Worm (Caenorhabditis elegans) whole organism, early embryonic: ENCODE data around the gene F53C3.6.

Source experiments
- B0310.2 ChIP-seq: sonication (generic microtip); optimal IDR thresholded peaks from 2 replicates; lab custom pipeline; 2016; ENCODE audit warnings: mild to moderate bottlenecking, missing genetic modification characterization, missing compliant biosample characterization
- F13C5.2 ChIP-seq: sonication (generic microtip); optimal IDR thresholded peaks from 2 replicates; lab custom pipeline; 2017; ENCODE audit warnings: mild to moderate bottlenecking, missing genetic modification characterization, inconsistent platforms, missing compliant biosample characterization
- aly-1 ChIP-seq: sonication (generic microtip); optimal IDR thresholded peaks from 2 replicates; lab custom pipeline; 2016; ENCODE audit warnings: missing genetic modification characterization, missing compliant biosample characterization
- ama-1 ChIP-seq: fragments of 150-350 bp; optimal IDR thresholded peaks from 2 replicates; lab custom pipeline; 2014
- ceh-13 ChIP-seq: fragments of 200-800 bp; sonication (Bioruptor generic); optimal IDR thresholded peaks from 2 replicates; lab custom pipeline; 2018; ENCODE audit warnings: mild to moderate bottlenecking, missing genetic modification characterization, missing compliant biosample characterization
- ceh-36 ChIP-seq: sonication (generic microtip); optimal IDR thresholded peaks from 2 replicates; lab custom pipeline; 2016; ENCODE audit warnings: missing genetic modification characterization, inconsistent platforms, missing compliant biosample characterization
- ets-7 ChIP-seq: sonication (generic microtip); optimal IDR thresholded peaks from 2 replicates; lab custom pipeline; 2016; ENCODE audit warnings: missing genotype, missing genetic modification characterization, missing compliant biosample characterization
- flt-1 ChIP-seq: fragments of 200-800 bp; sonication (Bioruptor generic); IDR thresholded peaks from 2 replicates; pipeline ENCODE4 v1.3.6; 2022; ENCODE audit warnings: missing genetic modification characterization, missing compliant biosample characterization
- hmbx-1 ChIP-seq: sonication (generic microtip); optimal IDR thresholded peaks from 2 replicates; lab custom pipeline; 2016; ENCODE audit warnings: mild to moderate bottlenecking, missing genetic modification characterization, missing compliant biosample characterization
- hmg-4 ChIP-seq: fragments of 200-800 bp; sonication (Bioruptor generic); optimal IDR thresholded peaks from 2 replicates; lab custom pipeline; 2018; ENCODE audit warnings: mild to moderate bottlenecking, missing genetic modification characterization, missing compliant biosample characterization
- hnd-1 ChIP-seq: sonication (generic microtip); optimal IDR thresholded peaks from 2 replicates; lab custom pipeline; 2016; ENCODE audit warnings: missing genetic modification characterization, missing compliant biosample characterization
- pes-1 ChIP-seq: fragments of 200-800 bp; sonication (Bioruptor generic); IDR thresholded peaks from 2 replicates; pipeline ENCODE4 v1.3.6; 2022; ENCODE audit warnings: missing genetic modification reagents, missing genetic modification characterization, missing compliant biosample characterization
- scrt-1 ChIP-seq: fragments of 200-800 bp; sonication (Bioruptor generic); IDR thresholded peaks from 2 replicates; pipeline ENCODE4 v1.3.6; 2022; ENCODE audit warnings: missing genetic modification characterization, missing compliant biosample characterization
- sea-1 ChIP-seq: fragments of 200-800 bp; sonication (Bioruptor generic); conservative IDR thresholded peaks from 2 replicates; pipeline ENCODE4 v1.3.6; 2022; ENCODE audit warnings: missing genetic modification characterization, missing compliant biosample characterization
- tbx-11 ChIP-seq: fragments of 200-800 bp; sonication (Bioruptor generic); IDR thresholded peaks from 2 replicates; pipeline ENCODE4 v1.3.6; 2022; ENCODE audit warnings: missing genetic modification characterization, missing compliant biosample characterization
- tbx-37 ChIP-seq: fragments of 200-800 bp; sonication (Bioruptor generic); conservative IDR thresholded peaks from 2 replicates; pipeline ENCODE4 v1.3.6; 2022; ENCODE audit warnings: missing genetic modification reagents, missing genetic modification characterization, missing compliant biosample characterization
- tra-4 ChIP-seq: sonication (generic microtip); optimal IDR thresholded peaks from 2 replicates; lab custom pipeline; 2017; ENCODE audit warnings: missing genetic modification characterization, missing compliant biosample characterization

Gene F53C3.6

DNA sequence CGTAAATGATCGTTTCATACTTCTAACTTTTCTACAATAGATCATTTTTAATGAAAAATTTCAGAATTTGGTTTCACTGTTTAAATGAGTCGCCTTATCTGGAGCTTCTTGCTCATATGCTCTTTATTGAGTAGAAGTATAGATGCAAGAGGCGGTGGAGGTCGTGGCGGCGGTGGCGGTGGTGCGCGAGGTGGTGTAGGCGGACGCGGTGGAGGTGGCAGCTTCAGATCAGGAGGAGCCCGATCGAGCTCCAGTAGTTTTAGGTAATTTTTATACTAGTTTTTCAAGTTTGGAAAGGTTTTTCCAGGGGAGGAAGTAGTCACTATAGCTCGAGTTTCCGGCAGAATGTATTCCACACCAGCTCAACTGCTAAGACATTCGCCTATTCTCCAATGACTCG is 4.9 kb downstream of the F53C3.6 start, which contains the start of gene F53C3.3:
Gene F53C3.3 (plus strand): TSS at position 59 of the 400 bp plus-strand sequence.
- no peak for TF ChIP-seq sea-1 (GFP tag; lab: Robert Waterston, UW)
- TF ChIP-seq tra-4 (tag; lab: Kevin White, UChicago) = no peak
- no peak for TF ChIP-seq ama-1 (lab: Kevin White, UChicago)
- TF ChIP-seq tbx-37 = no peak
- no peak for TF ChIP-seq hnd-1 (tag; lab: Kevin White, UChicago)
- no peak for TF ChIP-seq F13C5.2 (tag; lab: Kevin White, UChicago)
- no peak for TF ChIP-seq ceh-13 (GFP tag; lab: Kevin White, UChicago)
- TF ChIP-seq scrt-1 (GFP tag; lab: Robert Waterston, UW) = no peak
- no peak for TF ChIP-seq ets-7 (tag; lab: Kevin White, UChicago)

DNA sequence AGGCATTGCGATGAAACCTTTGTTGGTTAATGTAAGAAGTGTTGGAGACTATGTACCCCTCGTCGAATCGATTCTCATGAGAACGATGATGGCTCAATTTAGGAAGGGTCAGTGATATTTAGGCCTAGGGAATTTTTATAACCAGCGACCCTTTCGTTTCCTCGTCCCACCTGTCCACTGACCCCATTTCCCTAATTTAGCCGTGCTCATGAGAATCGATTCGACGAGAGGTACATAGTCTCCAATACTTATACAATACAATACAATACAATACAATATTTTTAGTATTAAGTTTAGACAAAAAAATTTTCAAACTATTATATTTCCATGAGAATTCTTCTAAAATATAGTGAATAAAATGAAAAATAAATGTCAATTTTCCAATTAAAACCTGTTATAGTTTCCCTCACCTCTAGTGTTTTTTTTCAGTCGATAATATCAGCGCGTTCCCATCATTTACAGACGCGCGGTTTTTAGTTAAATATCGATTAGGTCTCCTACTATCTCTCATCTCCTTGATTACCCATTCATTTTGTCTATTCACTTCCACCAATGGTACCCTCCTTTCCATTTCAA is 8.8 kb downstream of the F53C3.6 start, which contains the start of the genes F53C3.11 and fbxb-103:
Gene F53C3.11 (minus strand): TSS at position 101 of the 576 bp plus-strand sequence.
Gene fbxb-103 (plus strand): TSS at position 526 of the 576 bp plus-strand sequence.
- no peak for TF ChIP-seq pes-1 (GFP tag; lab: Robert Waterston, UW)
- no peak for TF ChIP-seq hmg-4 (GFP tag; lab: Kevin White, UChicago)
- TF ChIP-seq B0310.2 = no peak
- no peak for TF ChIP-seq F13C5.2 (tag; lab: Kevin White, UChicago)
- no peak for TF ChIP-seq scrt-1 (GFP tag; lab: Robert Waterston, UW)
- no peak for TF ChIP-seq ets-7 (tag; lab: Kevin White, UChicago)

ce11 chrII:3908135-3908534 is 10.2 kb downstream of the F53C3.6 start:
- TF ChIP-seq hmg-4 (GFP tag; lab: Kevin White, UChicago) (no peak), flt-1 (GFP tag; lab: Robert Waterston, UW) (no peak), pes-1 (GFP tag; lab: Robert Waterston, UW) (no peak), sea-1 (GFP tag; lab: Robert Waterston, UW) (no peak), scrt-1 (GFP tag; lab: Robert Waterston, UW) (no peak), aly-1 (tag; lab: Kevin White, UChicago) (no peak), tbx-37 (no peak), ets-7 (tag; lab: Kevin White, UChicago) (no peak), ceh-13 (GFP tag; lab: Kevin White, UChicago) (no peak), hmbx-1 (tag; lab: Kevin White, UChicago) (no peak), hnd-1 (tag; lab: Kevin White, UChicago) (no peak), tra-4 (tag; lab: Kevin White, UChicago) (no peak), ceh-36 (no peak)

ce11 chrII:3909301-3909700 is 11.4 kb downstream of the F53C3.6 start:
- TF ChIP-seq ama-1 (lab: Kevin White, UChicago) (no peak), tra-4 (tag; lab: Kevin White, UChicago) (no peak), tbx-37 (no peak), hmg-4 (GFP tag; lab: Kevin White, UChicago) (no peak)

DNA sequence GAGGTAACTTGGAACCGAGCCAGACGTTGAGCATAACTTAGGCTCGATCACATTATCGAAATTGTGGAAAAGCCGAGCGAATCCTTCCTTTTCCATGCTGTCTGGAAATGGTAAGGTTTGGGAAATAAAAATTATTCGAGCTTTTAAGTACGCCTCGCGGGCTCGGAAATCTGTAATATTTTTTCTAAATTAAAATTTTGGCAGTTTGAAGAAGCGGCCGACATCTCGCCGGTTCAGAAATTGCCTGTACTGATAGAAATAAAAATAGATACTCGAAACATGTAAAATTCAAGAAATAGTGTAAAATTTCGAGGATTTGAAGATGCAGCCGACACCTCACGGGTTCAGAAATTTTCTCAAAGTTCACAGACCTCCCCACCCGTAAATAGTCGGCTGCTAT is 12.8 kb downstream of the F53C3.6 start, which contains the start of gene bcmo-2:
Gene bcmo-2 (minus strand): TSS at position 101 of the 400 bp plus-strand sequence.
- TF ChIP-seq aly-1 (tag; lab: Kevin White, UChicago) (no peak), hnd-1 (tag; lab: Kevin White, UChicago) (no peak), hmg-4 (GFP tag; lab: Kevin White, UChicago) (no peak), ceh-13 (GFP tag; lab: Kevin White, UChicago) (no peak), F13C5.2 (tag; lab: Kevin White, UChicago) (no peak), scrt-1 (GFP tag; lab: Robert Waterston, UW) (no peak), tra-4 (tag; lab: Kevin White, UChicago) (no peak), ama-1 (lab: Kevin White, UChicago) (no peak), ets-7 (tag; lab: Kevin White, UChicago) (no peak), ceh-36 (no peak), pes-1 (GFP tag; lab: Robert Waterston, UW) (no peak), flt-1 (GFP tag; lab: Robert Waterston, UW) (no peak), hmbx-1 (tag; lab: Kevin White, UChicago) (no peak), sea-1 (GFP tag; lab: Robert Waterston, UW) (no peak), B0310.2 (no peak), tbx-37 (no peak)

- no peak for TF ChIP-seq ets-7 (tag; lab: Kevin White, UChicago)
- TF ChIP-seq tbx-11 = no peak
- no peak for TF ChIP-seq hmg-4 (GFP tag; lab: Kevin White, UChicago)
- TF ChIP-seq ceh-13 (GFP tag; lab: Kevin White, UChicago) = no peak
- TF ChIP-seq flt-1 (GFP tag; lab: Robert Waterston, UW) = no peak
- no peak for TF ChIP-seq B0310.2
- TF ChIP-seq sea-1 (GFP tag; lab: Robert Waterston, UW) = no peak
- TF ChIP-seq hmbx-1 (tag; lab: Kevin White, UChicago) = no peak
- no peak for TF ChIP-seq hnd-1 (tag; lab: Kevin White, UChicago)
- no peak for TF ChIP-seq F13C5.2 (tag; lab: Kevin White, UChicago)
- no peak for TF ChIP-seq tra-4 (tag; lab: Kevin White, UChicago)
- no peak for TF ChIP-seq scrt-1 (GFP tag; lab: Robert Waterston, UW)
- TF ChIP-seq pes-1 (GFP tag; lab: Robert Waterston, UW) = no peak
- TF ChIP-seq aly-1 (tag; lab: Kevin White, UChicago) = no peak
- TF ChIP-seq ceh-36 = no peak
- no peak for TF ChIP-seq tbx-37
Observed at ce11 chrII:3911284-3911683, 13.3 kb downstream of the F53C3.6 start.

- TF ChIP-seq ceh-13 (GFP tag; lab: Kevin White, UChicago) = no peak
- no peak for TF ChIP-seq tbx-11
- TF ChIP-seq ama-1 (lab: Kevin White, UChicago) = no peak
- no peak for TF ChIP-seq tra-4 (tag; lab: Kevin White, UChicago)
- TF ChIP-seq flt-1 (GFP tag; lab: Robert Waterston, UW) = no peak
- no peak for TF ChIP-seq ets-7 (tag; lab: Kevin White, UChicago)
- TF ChIP-seq hnd-1 (tag; lab: Kevin White, UChicago) = no peak
- no peak for TF ChIP-seq hmg-4 (GFP tag; lab: Kevin White, UChicago)
- TF ChIP-seq ceh-36 = no peak
- no peak for TF ChIP-seq tbx-37
- no peak for TF ChIP-seq scrt-1 (GFP tag; lab: Robert Waterston, UW)
- TF ChIP-seq B0310.2 = no peak
- TF ChIP-seq pes-1 (GFP tag; lab: Robert Waterston, UW) = no peak
- no peak for TF ChIP-seq aly-1 (tag; lab: Kevin White, UChicago)
- no peak for TF ChIP-seq sea-1 (GFP tag; lab: Robert Waterston, UW)
- TF ChIP-seq F13C5.2 (tag; lab: Kevin White, UChicago) = no peak
Observed at ce11 chrII:3911716-3912115, 13.8 kb downstream of the F53C3.6 start, which contains the start of gene F53C3.1. F53C3.1 (plus strand) TSS chrII:3912016.
